Fruit fly (Drosophila melanogaster): ENCODE data around the gene CG10359.

dm6 chr3L:3654671-3655070 lies 42.7 kb downstream of the CG10359 start, which contains the start of gene CG10862:
- TF ChIP-seq CTCF (optimal IDR thresholded peaks at IDR 0.05), result no peak
- no peak for TF ChIP-seq CG8478 (optimal IDR thresholded peaks at IDR 0.05)
